Worm (Caenorhabditis elegans) whole organism, young adult: ENCODE results near the gene air-1.

Source experiments
- F57C9.4 ChIP-seq: sonication (generic microtip); optimal IDR thresholded peaks from 2 replicates; lab custom pipeline; 2017; ENCODE audit warnings: mild to moderate bottlenecking, missing genetic modification characterization, missing compliant biosample characterization
- pha-4 ChIP-seq: fragments of 150-350 bp; sonication (generic microtip); optimal IDR thresholded peaks from 2 replicates; lab custom pipeline; 2014; ENCODE audit warnings: missing biosample characterization, missing genetic modification reagents, missing genetic modification characterization
- unc-62 ChIP-seq: fragments of 150-350 bp; optimal IDR thresholded peaks from 2 replicates; lab custom pipeline; 2014; ENCODE audit warnings: missing biosample characterization, missing genetic modification reagents, missing genetic modification characterization

DNA sequence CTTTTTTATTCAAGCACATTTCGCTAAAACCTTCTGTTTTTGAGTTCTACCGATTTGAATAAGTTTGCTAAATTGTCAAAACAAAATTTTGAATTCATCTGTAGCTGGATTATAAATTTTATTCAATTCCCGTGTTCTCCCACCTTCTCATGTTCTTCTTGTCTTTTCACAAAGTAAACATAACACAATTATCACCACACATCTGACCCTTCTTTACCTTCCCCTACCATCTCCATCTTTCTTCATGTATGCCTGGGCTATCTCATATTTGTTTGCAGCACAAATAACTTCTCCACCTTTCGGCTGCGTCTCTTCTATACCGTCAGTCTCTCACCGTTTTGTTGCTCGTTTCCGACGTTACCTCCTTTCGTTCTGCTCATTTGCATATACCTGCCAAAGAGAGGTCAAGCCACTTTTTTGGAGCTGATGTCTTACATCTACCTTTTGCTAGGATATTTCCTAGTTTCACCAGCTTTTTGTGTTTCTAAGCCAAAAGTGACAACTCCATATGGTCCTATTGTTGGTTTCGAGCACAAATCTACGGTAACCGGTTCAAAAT lies 18.1 kb upstream of the air-1 start, which contains the start of gene cest-17:
- no peak for TF ChIP-seq F57C9.4 (tag; lab: Kevin White, UChicago)
- TF ChIP-seq pha-4 (tag; lab: Kevin White, UChicago), result no peak
- no peak for TF ChIP-seq unc-62 (GFP tag; lab: Kevin White, UChicago)
